Worm (Caenorhabditis elegans) whole organism, mixed stage, embryonic: ENCODE data around the gene Y57A10A.13.
"Not testable (repeated sequence)": the region's sequence is repeated elsewhere in the genome, so short reads cannot be mapped to it uniquely, and the experiment has no call there.

Experiments
- bed-3 ChIP-seq: fragments of 200-800 bp; sonication (Bioruptor generic); optimal IDR thresholded peaks from 3 replicates; lab custom pipeline; 2018; ENCODE audit warnings: mild to moderate bottlenecking, missing genetic modification characterization, moderate library complexity, missing compliant biosample characterization
- blmp-1 ChIP-seq: fragments of 150-350 bp; optimal IDR thresholded peaks from 2 replicates; lab custom pipeline; 2014; ENCODE audit warnings: missing biosample characterization, missing genetic modification characterization
- ceh-39 ChIP-seq: fragments of 150-350 bp; optimal IDR thresholded peaks from 2 replicates; lab custom pipeline; 2014; ENCODE audit warnings: missing biosample characterization, missing genetic modification characterization
- ceh-43 ChIP-seq: fragments of 200-800 bp; sonication (Bioruptor generic); optimal IDR thresholded peaks from 2 replicates; lab custom pipeline; 2018; ENCODE audit warnings: mild to moderate bottlenecking, missing genetic modification characterization, moderate library complexity, missing compliant biosample characterization
- ceh-83 ChIP-seq: fragments of 200-800 bp; sonication (Bioruptor generic); optimal IDR thresholded peaks from 2 replicates; lab custom pipeline; 2018; ENCODE audit warnings: mild to moderate bottlenecking, missing genetic modification characterization, missing compliant biosample characterization
- ces-1 ChIP-seq: fragments of 150-350 bp; optimal IDR thresholded peaks from 2 replicates; lab custom pipeline; 2014; ENCODE audit warnings: missing biosample characterization, missing genetic modification reagents, missing genetic modification characterization
- cnd-1 ChIP-seq: fragments of 200-800 bp; sonication (Bioruptor generic); optimal IDR thresholded peaks from 2 replicates; lab custom pipeline; 2018; ENCODE audit warnings: mild to moderate bottlenecking, missing genetic modification characterization, missing compliant biosample characterization
- drap-1 ChIP-seq: fragments of 200-800 bp; sonication (Bioruptor generic); optimal IDR thresholded peaks from 3 replicates; lab custom pipeline; 2018; ENCODE audit warnings: mild to moderate bottlenecking, missing genetic modification characterization, missing compliant biosample characterization
- elt-1 ChIP-seq: sonication (generic microtip); optimal IDR thresholded peaks from 2 replicates; lab custom pipeline; 2017; ENCODE audit warnings: missing genetic modification characterization, mild to moderate bottlenecking, missing compliant biosample characterization, antibody characterized with exemption, moderate library complexity, borderline replicate concordance; ENCODE audit not compliant: insufficient read depth
- elt-3 ChIP-seq: fragments of 150-350 bp; optimal IDR thresholded peaks from 2 replicates; lab custom pipeline; 2014; ENCODE audit warnings: missing biosample characterization, missing genetic modification characterization
- flh-1 ChIP-seq: fragments of 200-800 bp; sonication (Bioruptor generic); optimal IDR thresholded peaks from 2 replicates; lab custom pipeline; 2018; ENCODE audit warnings: mild to moderate bottlenecking, missing genetic modification characterization, moderate library complexity, missing compliant biosample characterization
- ham-2 ChIP-seq: fragments of 200-800 bp; sonication (Bioruptor generic); optimal IDR thresholded peaks from 2 replicates; lab custom pipeline; 2018; ENCODE audit warnings: mild to moderate bottlenecking, missing genetic modification characterization, missing compliant biosample characterization
- hlh-1 ChIP-seq: fragments of 150-350 bp; optimal IDR thresholded peaks from 2 replicates; lab custom pipeline; 2014; ENCODE audit warnings: missing biosample characterization, missing genetic modification reagents, missing genetic modification characterization
- lin-13 ChIP-seq: fragments of 150-350 bp; optimal IDR thresholded peaks from 2 replicates; lab custom pipeline; 2014; ENCODE audit warnings: missing biosample characterization, missing genetic modification characterization
- lin-32 ChIP-seq: fragments of 200-800 bp; sonication (Bioruptor generic); optimal IDR thresholded peaks from 2 replicates; lab custom pipeline; 2018; ENCODE audit warnings: mild to moderate bottlenecking, missing genetic modification characterization, missing compliant biosample characterization
- lsy-2 ChIP-seq: fragments of 150-350 bp; optimal IDR thresholded peaks from 2 replicates; lab custom pipeline; 2014; ENCODE audit warnings: missing biosample characterization, missing genetic modification characterization
- mab-5 ChIP-seq: fragments of 150-350 bp; optimal IDR thresholded peaks from 2 replicates; lab custom pipeline; 2014; ENCODE audit warnings: missing biosample characterization, missing genetic modification characterization
- mep-1 ChIP-seq: fragments of 150-350 bp; optimal IDR thresholded peaks from 2 replicates; lab custom pipeline; 2017; ENCODE audit warnings: missing biosample characterization, missing genetic modification reagents, missing genetic modification characterization, inconsistent platforms
- nhr-12 ChIP-seq: fragments of 150-350 bp; optimal IDR thresholded peaks from 2 replicates; lab custom pipeline; 2014; ENCODE audit warnings: missing biosample characterization, missing genetic modification characterization
- nhr-2 ChIP-seq: fragments of 150-350 bp; optimal IDR thresholded peaks from 2 replicates; lab custom pipeline; 2014; ENCODE audit warnings: missing biosample characterization, missing genetic modification characterization
- nhr-237 ChIP-seq: fragments of 150-350 bp; optimal IDR thresholded peaks from 2 replicates; lab custom pipeline; 2014; ENCODE audit warnings: missing biosample characterization, missing genetic modification characterization
- nhr-28 ChIP-seq: fragments of 150-350 bp; optimal IDR thresholded peaks from 2 replicates; lab custom pipeline; 2014; ENCODE audit warnings: missing biosample characterization, missing genetic modification characterization
- pha-4 ChIP-seq: fragments of 150-350 bp; optimal IDR thresholded peaks from 2 replicates; lab custom pipeline; 2018; ENCODE audit warnings: missing biosample characterization, missing genetic modification reagents, missing genetic modification characterization
- snpc-4 ChIP-seq: fragments of 150-350 bp; optimal IDR thresholded peaks from 2 replicates; lab custom pipeline; 2014; ENCODE audit warnings: missing biosample characterization, missing genetic modification characterization
- tbx-8 ChIP-seq: fragments of 200-800 bp; sonication (Bioruptor generic); optimal IDR thresholded peaks from 2 replicates; lab custom pipeline; 2018; ENCODE audit warnings: mild to moderate bottlenecking, missing genetic modification characterization, moderate library complexity, missing compliant biosample characterization
- unc-39 ChIP-seq: fragments of 150-350 bp; optimal IDR thresholded peaks from 2 replicates; lab custom pipeline; 2014; ENCODE audit warnings: missing biosample characterization, missing genetic modification characterization
- unc-62 ChIP-seq: fragments of 150-350 bp; optimal IDR thresholded peaks from 2 replicates; lab custom pipeline; 2014; ENCODE audit warnings: missing biosample characterization, missing genetic modification reagents, missing genetic modification characterization
- zip-8 ChIP-seq: fragments of 150-350 bp; optimal IDR thresholded peaks from 2 replicates; lab custom pipeline; 2014; ENCODE audit warnings: missing biosample characterization, missing genetic modification characterization

Y57A10A.13 gene

DNA sequence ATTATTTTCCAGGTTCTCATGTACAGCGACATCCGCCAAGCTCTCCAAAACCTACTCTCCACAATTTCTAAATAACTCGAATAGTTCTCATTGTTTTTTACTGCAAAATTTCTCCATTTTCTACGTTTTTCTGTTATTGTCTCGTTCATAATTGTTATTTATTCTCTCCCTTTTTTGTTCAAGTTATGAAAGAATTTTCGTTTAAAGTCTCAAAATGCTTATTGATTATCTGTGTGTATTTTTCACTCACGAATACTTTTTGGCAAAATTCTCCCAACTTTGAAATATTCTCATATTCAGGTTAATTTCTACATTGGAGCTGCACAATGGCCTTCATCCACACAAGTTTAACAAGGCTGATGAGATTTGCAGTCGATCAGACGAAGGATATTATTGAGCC, 30.5 kb downstream of the Y57A10A.13 start, which contains the start of gene Y57A10A.5:
Gene Y57A10A.5, plus strand, starts transcription at position 301 of the 400 bp plus-strand sequence.
- not testable (repeated sequence) for TF ChIP-seq nhr-237 (tag; lab: Kevin White, UChicago); flh-1 (GFP tag; lab: Kevin White, UChicago); nhr-28 (tag; lab: Kevin White, UChicago)
- TF ChIP-seq, all 35 proteins: peak for 0; not testable (repeated sequence) for 35

DNA sequence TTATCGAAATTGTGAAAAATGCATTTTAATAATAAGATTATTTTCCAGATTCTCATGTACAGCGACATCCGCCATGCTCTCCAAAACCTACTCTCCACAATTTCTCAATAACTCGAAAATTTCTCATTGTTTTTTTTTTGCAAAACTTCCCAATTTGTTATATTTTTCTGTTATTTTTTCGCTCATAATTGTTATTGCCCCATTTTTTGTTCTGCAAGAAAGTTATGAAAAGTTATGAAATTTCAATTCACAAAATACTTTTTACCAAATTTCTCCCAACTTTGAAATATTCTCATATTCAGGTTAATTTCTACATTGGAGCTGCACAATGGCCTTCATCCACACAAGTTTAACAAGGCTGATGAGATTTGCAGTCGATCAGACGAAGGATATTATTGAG, 33.1 kb downstream of the Y57A10A.13 start, which contains the start of gene Y57A10A.4:
Gene Y57A10A.4, plus strand, starts transcription at position 301 of the 400 bp plus-strand sequence.
- TF ChIP-seq pha-4 (tag; lab: Kevin White, UChicago); ceh-83; ceh-39 (tag; lab: Kevin White, UChicago): not testable (repeated sequence)

DNA sequence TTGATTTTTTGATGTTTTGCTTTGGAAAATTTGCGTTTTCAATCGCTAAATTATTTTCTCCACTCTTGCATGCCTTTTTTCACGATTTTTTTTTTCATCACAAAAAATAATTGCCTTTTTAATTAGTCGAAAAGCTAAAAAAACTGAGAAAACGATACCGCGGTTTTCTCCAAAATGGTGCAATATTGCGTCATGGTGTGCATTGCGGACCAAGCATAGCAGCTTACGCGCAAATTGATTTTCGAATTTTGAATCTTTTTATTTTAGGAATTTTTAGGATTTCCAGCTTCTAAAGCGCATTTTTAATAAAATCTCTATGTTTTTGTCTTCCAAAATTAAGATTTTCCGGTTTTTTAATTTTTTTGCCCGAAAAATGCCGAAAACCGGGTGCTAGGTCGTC, 34.5 kb downstream of the Y57A10A.13 start:
- TF ChIP-seq pha-4 (tag; lab: Kevin White, UChicago) (no peak), zip-8 (tag; lab: Kevin White, UChicago) (peak; percentile 32), unc-62 (GFP tag; lab: Kevin White, UChicago) (no peak), nhr-12 (tag; lab: Kevin White, UChicago) (no peak), bed-3 (no peak)
- TF ChIP-seq, all 35 proteins: peak for 1

ce11 chrII:12147331-12147730, 37.4 kb downstream of the Y57A10A.13 start, which contains the start of gene Y57A10A.2:
Y57A10A.2 (plus strand) TSS chrII:12147631.
- TF ChIP-seq cnd-1 (tag; lab: Kevin White, UChicago) (no peak), elt-1 (tag; lab: Kevin White, UChicago) (no peak), ceh-43 (no peak), bed-3 (no peak), pha-4 (tag; lab: Kevin White, UChicago) (no peak), nhr-28 (tag; lab: Kevin White, UChicago) (no peak), unc-62 (GFP tag; lab: Kevin White, UChicago) (no peak), ham-2 (GFP tag; lab: Kevin White, UChicago) (no peak), hlh-1 (tag; lab: Kevin White, UChicago) (no peak), flh-1 (GFP tag; lab: Kevin White, UChicago) (no peak), elt-3 (tag; lab: Kevin White, UChicago) (no peak)

- TF ChIP-seq pha-4 (tag; lab: Kevin White, UChicago), result no peak
- TF ChIP-seq nhr-2 (tag; lab: Kevin White, UChicago), result no peak
Observed at ce11 chrII:12143558-12143957, 41.1 kb downstream of the Y57A10A.13 start.

ce11 chrII:12137983-12138382, 46.7 kb downstream of the Y57A10A.13 start:
- TF ChIP-seq pha-4 (tag; lab: Kevin White, UChicago), result no peak
- no peak for TF ChIP-seq nhr-237 (tag; lab: Kevin White, UChicago)
- TF ChIP-seq lsy-2, result no peak
- no peak for TF ChIP-seq bed-3
- TF ChIP-seq hlh-1 (tag; lab: Kevin White, UChicago), result no peak
- no peak for TF ChIP-seq ham-2 (GFP tag; lab: Kevin White, UChicago)

ce11 chrII:12130868-12131267, 53.8 kb downstream of the Y57A10A.13 start, which contains the start of gene set-24:
set-24 (minus strand) TSS chrII:12130968.
- TF ChIP-seq ham-2 (GFP tag; lab: Kevin White, UChicago), result no peak
- TF ChIP-seq tbx-8 (GFP tag; lab: Kevin White, UChicago), result no peak
- TF ChIP-seq snpc-4, result no peak
- TF ChIP-seq blmp-1 (tag; lab: Kevin White, UChicago), result no peak
- no peak for TF ChIP-seq elt-1 (tag; lab: Kevin White, UChicago)
- no peak for TF ChIP-seq drap-1 (GFP tag; lab: Kevin White, UChicago)
- no peak for TF ChIP-seq unc-62 (GFP tag; lab: Kevin White, UChicago)
- no peak for TF ChIP-seq ces-1 (GFP tag; lab: Kevin White, UChicago)
- no peak for TF ChIP-seq unc-39
- no peak for TF ChIP-seq lin-32 (GFP tag; lab: Kevin White, UChicago)
- no peak for TF ChIP-seq lin-13 (tag; lab: Kevin White, UChicago)
- no peak for TF ChIP-seq mab-5 (tag; lab: Kevin White, UChicago)
- TF ChIP-seq flh-1 (GFP tag; lab: Kevin White, UChicago), result no peak
- TF ChIP-seq ceh-39 (tag; lab: Kevin White, UChicago), result no peak
- no peak for TF ChIP-seq mep-1 (tag; lab: Kevin White, UChicago)
